Worm (Caenorhabditis elegans) whole organism, early embryonic: ENCODE measurements around the gene aff-1.

ENCODE experiments used
- B0310.2 ChIP-seq: sonication (generic microtip); optimal IDR thresholded peaks from 2 replicates; lab custom pipeline; 2016; ENCODE audit warnings: mild to moderate bottlenecking, missing genetic modification characterization, missing compliant biosample characterization
- F13C5.2 ChIP-seq: sonication (generic microtip); optimal IDR thresholded peaks from 2 replicates; lab custom pipeline; 2017; ENCODE audit warnings: mild to moderate bottlenecking, missing genetic modification characterization, inconsistent platforms, missing compliant biosample characterization
- aly-1 ChIP-seq: sonication (generic microtip); optimal IDR thresholded peaks from 2 replicates; lab custom pipeline; 2016; ENCODE audit warnings: missing genetic modification characterization, missing compliant biosample characterization
- ama-1 ChIP-seq: fragments of 150-350 bp; optimal IDR thresholded peaks from 2 replicates; lab custom pipeline; 2014
- ceh-36 ChIP-seq: sonication (generic microtip); optimal IDR thresholded peaks from 2 replicates; lab custom pipeline; 2016; ENCODE audit warnings: missing genetic modification characterization, inconsistent platforms, missing compliant biosample characterization
- scrt-1 ChIP-seq: fragments of 200-800 bp; sonication (Bioruptor generic); IDR thresholded peaks from 2 replicates; pipeline ENCODE4 v1.3.6; 2022; ENCODE audit warnings: missing genetic modification characterization, missing compliant biosample characterization
- tbx-37 ChIP-seq: fragments of 200-800 bp; sonication (Bioruptor generic); conservative IDR thresholded peaks from 2 replicates; pipeline ENCODE4 v1.3.6; 2022; ENCODE audit warnings: missing genetic modification reagents, missing genetic modification characterization, missing compliant biosample characterization
- tra-4 ChIP-seq: sonication (generic microtip); optimal IDR thresholded peaks from 2 replicates; lab custom pipeline; 2017; ENCODE audit warnings: missing genetic modification characterization, missing compliant biosample characterization

DNA sequence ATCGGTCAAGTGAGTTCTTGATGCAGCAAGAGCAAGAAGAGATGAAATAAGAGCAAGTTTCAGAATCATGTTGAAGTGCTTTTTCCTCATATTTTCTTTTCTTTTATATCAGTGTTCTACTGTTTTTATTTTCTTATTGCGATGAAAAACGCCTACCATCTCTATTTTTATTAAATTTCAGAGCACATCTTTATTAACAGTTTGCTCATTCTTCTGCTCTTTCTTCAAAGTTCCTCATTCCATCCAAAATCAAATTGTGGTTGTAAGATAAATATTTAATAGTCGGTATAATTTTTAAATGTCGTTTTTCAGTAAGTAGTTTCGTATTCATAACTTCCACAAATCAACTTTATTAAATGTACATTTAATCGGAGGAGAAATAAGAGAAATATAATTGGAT lies 8.9 kb upstream of the aff-1 start, which contains the start of gene C44B7.5:
- TF ChIP-seq ama-1 (lab: Kevin White, UChicago) (no peak), B0310.2 (tag; lab: Kevin White, UChicago) (no peak), ceh-36 (tag; lab: Kevin White, UChicago) (no peak), tbx-37 (GFP tag; lab: Robert Waterston, UW) (no peak), scrt-1 (GFP tag; lab: Robert Waterston, UW) (no peak), tra-4 (tag; lab: Kevin White, UChicago) (no peak), F13C5.2 (no peak), aly-1 (tag; lab: Kevin White, UChicago) (no peak)
